Fruit fly (Drosophila melanogaster) whole organism, embryonic: ENCODE results near the gene CG9948.

ENCODE experiments used
- ATbp ChIP-seq: fragments of 200-800 bp; sonication (Bioruptor generic); optimal IDR thresholded peaks from 2 replicates; lab custom pipeline; 2017; ENCODE audit warnings: missing biosample characterization, mild to moderate bottlenecking, missing genetic modification characterization, missing genetic modification reagents
- Antp ChIP-seq: fragments of 200-800 bp; sonication (Bioruptor generic); optimal IDR thresholded peaks from 3 replicates; lab custom pipeline; 2016; ENCODE audit warnings: missing biosample characterization, missing genetic modification characterization
- CG11398 ChIP-seq: fragments of 200-800 bp; sonication (Bioruptor generic); optimal IDR thresholded peaks from 2 replicates; lab custom pipeline; 2016; ENCODE audit warnings: missing biosample characterization, missing genetic modification characterization
- CG11504 ChIP-seq: fragments of 200-800 bp; sonication (Bioruptor generic); optimal IDR thresholded peaks from 3 replicates; lab custom pipeline; 2019; ENCODE audit warnings: missing biosample characterization, mild to moderate bottlenecking, missing genetic modification characterization, moderate library complexity
- CG12104 ChIP-seq: fragments of 200-800 bp; sonication (Bioruptor generic); optimal IDR thresholded peaks from 3 replicates; lab custom pipeline; 2016; ENCODE audit warnings: missing biosample characterization, missing genetic modification characterization
- CG12155 ChIP-seq: fragments of 200-800 bp; sonication (Bioruptor generic); optimal IDR thresholded peaks from 3 replicates; lab custom pipeline; 2016; ENCODE audit warnings: missing biosample characterization, missing genetic modification characterization
- CG12659 ChIP-seq: fragments of 200-800 bp; sonication (Bioruptor generic); optimal IDR thresholded peaks from 3 replicates; lab custom pipeline; 2017; ENCODE audit warnings: mild to moderate bottlenecking, missing biosample characterization, missing genetic modification reagents, missing genetic modification characterization
- CG12942 ChIP-seq: fragments of 200-800 bp; sonication (Bioruptor generic); optimal IDR thresholded peaks from 3 replicates; lab custom pipeline; 2016; ENCODE audit warnings: missing biosample characterization, missing genetic modification characterization
- CG13624 ChIP-seq: fragments of 200-800 bp; sonication (Bioruptor generic); optimal IDR thresholded peaks from 2 replicates; lab custom pipeline; 2016; ENCODE audit warnings: missing biosample characterization, missing genetic modification characterization
- CG15269 ChIP-seq: fragments of 200-800 bp; sonication (Bioruptor generic); optimal IDR thresholded peaks from 2 replicates; lab custom pipeline; 2018; ENCODE audit warnings: missing biosample characterization, mild to moderate bottlenecking, missing genetic modification characterization, moderate library complexity
- CG1603 ChIP-seq: fragments of 200-800 bp; sonication (Bioruptor generic); optimal IDR thresholded peaks from 2 replicates; lab custom pipeline; 2019; ENCODE audit warnings: missing biosample characterization, mild to moderate bottlenecking, missing genetic modification characterization, moderate library complexity
- CG18011 ChIP-seq: fragments of 200-800 bp; sonication (Bioruptor generic); optimal IDR thresholded peaks from 2 replicates; lab custom pipeline; 2017; ENCODE audit warnings: missing biosample characterization, missing genetic modification characterization, mild to moderate bottlenecking, moderate library complexity, missing genotype
- CG30403 ChIP-seq: fragments of 200-800 bp; sonication (Bioruptor generic); optimal IDR thresholded peaks from 3 replicates; lab custom pipeline; 2016; ENCODE audit warnings: missing biosample characterization, missing genetic modification characterization
- CG4424 ChIP-seq: fragments of 200-800 bp; sonication (Bioruptor generic); optimal IDR thresholded peaks from 3 replicates; lab custom pipeline; 2016; ENCODE audit warnings: missing biosample characterization, missing genetic modification characterization
- CG4820 ChIP-seq: fragments of 200-800 bp; sonication (Bioruptor generic); optimal IDR thresholded peaks from 3 replicates; lab custom pipeline; 2016; ENCODE audit warnings: missing biosample characterization, missing genetic modification characterization
- CG6254 ChIP-seq: fragments of 200-800 bp; sonication (Bioruptor generic); optimal IDR thresholded peaks from 3 replicates; lab custom pipeline; 2017; ENCODE audit warnings: mild to moderate bottlenecking, missing biosample characterization, missing genetic modification reagents, missing genetic modification characterization
- CG6791 ChIP-seq: fragments of 200-800 bp; sonication (Bioruptor generic); IDR thresholded peaks from 3 replicates; pipeline ENCODE4 v1.3.6; 2022; ENCODE audit warnings: missing biosample characterization, missing genetic modification characterization; ENCODE audit not compliant: partially characterized antibody
- CG7928 ChIP-seq: fragments of 200-800 bp; sonication (Bioruptor generic); optimal IDR thresholded peaks from 2 replicates; lab custom pipeline; 2017; ENCODE audit warnings: missing biosample characterization, mild to moderate bottlenecking, missing genetic modification characterization
- CG8924 ChIP-seq: fragments of 200-800 bp; optimal IDR thresholded peaks from 3 replicates; lab custom pipeline; 2019; ENCODE audit warnings: missing biosample characterization, mild to moderate bottlenecking, missing genetic modification characterization, moderate library complexity
- CoRest ChIP-seq: fragments of 200-800 bp; sonication (Bioruptor generic); optimal IDR thresholded peaks from 3 replicates; lab custom pipeline; 2018; ENCODE audit warnings: missing biosample characterization, mild to moderate bottlenecking, missing genetic modification characterization, moderate library complexity
- CrebB ChIP-seq: fragments of 200-800 bp; sonication (Bioruptor generic); optimal IDR thresholded peaks from 3 replicates; lab custom pipeline; 2018; ENCODE audit warnings: missing biosample characterization, mild to moderate bottlenecking, missing genetic modification characterization
- Dbx ChIP-seq: fragments of 200-800 bp; sonication (Bioruptor generic); IDR thresholded peaks from 3 replicates; pipeline ENCODE4 v1.3.6; 2022; ENCODE audit warnings: missing biosample characterization, missing genetic modification characterization
- E2f1 ChIP-seq: fragments of 200-800 bp; sonication (Bioruptor generic); IDR thresholded peaks from 2 replicates; pipeline ENCODE4 v1.3.6; 2022; ENCODE audit warnings: missing biosample characterization, missing genetic modification characterization
- Hmr ChIP-seq: fragments of 200-800 bp; sonication (Bioruptor generic); optimal IDR thresholded peaks from 3 replicates; lab custom pipeline; 2017; ENCODE audit warnings: mild to moderate bottlenecking, missing biosample characterization, missing genetic modification reagents, missing genetic modification characterization
- Lhr ChIP-seq: fragments of 200-800 bp; sonication (Bioruptor generic); optimal IDR thresholded peaks from 3 replicates; lab custom pipeline; 2017; ENCODE audit warnings: mild to moderate bottlenecking, missing biosample characterization, missing genetic modification reagents, missing genetic modification characterization
- Oli ChIP-seq: fragments of 200-800 bp; sonication (Bioruptor generic); optimal IDR thresholded peaks from 2 replicates; lab custom pipeline; 2018; ENCODE audit warnings: missing biosample characterization, mild to moderate bottlenecking, missing genetic modification characterization, moderate library complexity
- Pdp1 ChIP-seq, 2 experiments: fragments of 200-800 bp; sonication (Bioruptor generic); optimal IDR thresholded peaks; 3 replicates each; lab custom pipeline; 2016; ENCODE audit warnings: missing biosample characterization in 2 of 2, missing genetic modification characterization in 2 of 2, mild to moderate bottlenecking in 1 of 2, moderate library complexity in 1 of 2
- Six4 ChIP-seq: fragments of 200-800 bp; sonication (Bioruptor generic); optimal IDR thresholded peaks from 2 replicates; lab custom pipeline; 2016; ENCODE audit warnings: missing biosample characterization, missing genetic modification characterization
- Sox100B ChIP-seq: fragments of 200-800 bp; sonication (Bioruptor generic); optimal IDR thresholded peaks from 3 replicates; lab custom pipeline; 2018; ENCODE audit warnings: missing biosample characterization, mild to moderate bottlenecking, missing genetic modification characterization
- Xrp1 ChIP-seq: fragments of 200-800 bp; sonication (Bioruptor generic); IDR thresholded peaks from 2 replicates; pipeline ENCODE4 v1.3.6; 2022; ENCODE audit warnings: missing biosample characterization, missing genetic modification characterization
- ac ChIP-seq: fragments of 200-800 bp; sonication (Bioruptor generic); optimal IDR thresholded peaks from 3 replicates; lab custom pipeline; 2017; ENCODE audit warnings: missing biosample characterization, mild to moderate bottlenecking, missing genetic modification characterization
- cato ChIP-seq: fragments of 200-800 bp; sonication (Bioruptor generic); optimal IDR thresholded peaks from 2 replicates; lab custom pipeline; 2016; ENCODE audit warnings: missing biosample characterization, missing genetic modification characterization, borderline replicate concordance
- chm ChIP-seq: fragments of 200-800 bp; sonication (Bioruptor generic); IDR thresholded peaks from 2 replicates; pipeline ENCODE4 v1.3.6; 2022; ENCODE audit warnings: missing biosample characterization, missing genetic modification characterization
- dmrt11E ChIP-seq: fragments of 200-800 bp; sonication (Bioruptor generic); optimal IDR thresholded peaks from 3 replicates; lab custom pipeline; 2018; ENCODE audit warnings: missing biosample characterization, mild to moderate bottlenecking, missing genetic modification characterization, moderate library complexity
- dmrt99B ChIP-seq: fragments of 200-800 bp; sonication (Bioruptor generic); optimal IDR thresholded peaks from 2 replicates; lab custom pipeline; 2018; ENCODE audit warnings: missing biosample characterization, mild to moderate bottlenecking, missing genetic modification characterization, moderate library complexity
- gem ChIP-seq: fragments of 200-800 bp; sonication (Bioruptor generic); optimal IDR thresholded peaks from 2 replicates; lab custom pipeline; 2019; ENCODE audit warnings: missing biosample characterization, mild to moderate bottlenecking, missing genetic modification characterization, moderate library complexity
- ind ChIP-seq: fragments of 200-800 bp; sonication (Bioruptor generic); optimal IDR thresholded peaks from 3 replicates; lab custom pipeline; 2016; ENCODE audit warnings: missing biosample characterization, missing genetic modification characterization
- kah ChIP-seq: fragments of 200-800 bp; sonication (Bioruptor generic); optimal IDR thresholded peaks from 2 replicates; lab custom pipeline; 2018; ENCODE audit warnings: missing biosample characterization, mild to moderate bottlenecking, missing genetic modification characterization
- knrl ChIP-seq: fragments of 200-800 bp; sonication (Bioruptor generic); IDR thresholded peaks from 3 replicates; pipeline ENCODE4 v1.3.6; 2022; ENCODE audit warnings: missing biosample characterization, missing genetic modification characterization; ENCODE audit not compliant: partially characterized antibody
- lmd ChIP-seq: fragments of 200-800 bp; sonication (Bioruptor generic); IDR thresholded peaks from 2 replicates; pipeline ENCODE4 v1.3.6; 2022; ENCODE audit warnings: missing biosample characterization, missing genetic modification characterization
- nmo ChIP-seq: fragments of 200-800 bp; sonication (Bioruptor generic); optimal IDR thresholded peaks from 2 replicates; lab custom pipeline; 2018; ENCODE audit warnings: missing biosample characterization, mild to moderate bottlenecking, missing genetic modification characterization, moderate library complexity
- pan ChIP-seq, 4 experiments: fragments of >200 bp in 3 of 4; fragments of 200-800 bp in 1 of 4; sonication (Bioruptor generic) in 1 of 4; optimal IDR thresholded peaks in 3 of 4; IDR thresholded peaks in 1 of 4; 2 replicates each; pipeline versions ENCODE4 v1.3.6 to Lab custom; 2017 to 2022; ENCODE audit warnings: missing biosample characterization in 2 of 4, missing genetic modification characterization in 2 of 4, mixed read lengths in 1 of 4
- peb ChIP-seq: fragments of 200-800 bp; sonication (Bioruptor generic); IDR thresholded peaks from 2 replicates; pipeline ENCODE4 v1.3.6; 2022; ENCODE audit warnings: missing biosample characterization, missing genetic modification characterization
- pnt ChIP-seq: fragments of 200-800 bp; sonication (Bioruptor generic); optimal IDR thresholded peaks from 3 replicates; lab custom pipeline; 2016; ENCODE audit warnings: missing biosample characterization, missing genetic modification characterization
- prd ChIP-seq, 3 experiments: fragments of >200 bp in 2 of 3; fragments of 200-800 bp in 1 of 3; sonication (Bioruptor generic) in 1 of 3; optimal IDR thresholded peaks in 2 of 3; IDR thresholded peaks in 1 of 3; 2 replicates in 2 of 3; 3 replicates in 1 of 3; pipeline versions ENCODE4 v1.3.6 to Lab custom; 2017 to 2022; ENCODE audit warnings: missing biosample characterization in 1 of 3, missing genetic modification characterization in 1 of 3
- twi ChIP-seq: fragments of 200-800 bp; optimal IDR thresholded peaks from 2 replicates; lab custom pipeline; 2019; ENCODE audit warnings: missing biosample characterization, mild to moderate bottlenecking, missing genetic modification characterization, moderate library complexity
- unpg ChIP-seq: fragments of 200-800 bp; sonication (Bioruptor generic); optimal IDR thresholded peaks from 3 replicates; lab custom pipeline; 2018; ENCODE audit warnings: missing biosample characterization, mild to moderate bottlenecking, missing genetic modification characterization, moderate library complexity
- vvl ChIP-seq: fragments of 200-800 bp; sonication (Bioruptor generic); IDR thresholded peaks from 2 replicates; pipeline ENCODE4 v1.3.6; 2022; ENCODE audit warnings: missing biosample characterization, missing genetic modification characterization

The CG9948 gene

dm6 chr3L:6981823-6982222 lies 26.0 kb downstream of the CG9948 start (continued):
- TF ChIP-seq CG12104 (peak; percentile 40), CG6254 (GFP tag; lab: Kevin White, UChicago) (no peak), CG18011 (GFP tag; lab: Kevin White, UChicago) (no peak), ind (GFP tag; lab: Kevin White, UChicago) (peak; percentile 2), CG4424 (peak; percentile 46), Six4 (GFP tag; lab: Kevin White, UChicago) (peak; percentile 29), CG11398 (GFP tag; lab: Kevin White, UChicago) (no peak), vvl (GFP tag; lab: Robert Waterston, UW) (peak; percentile 31; the same call in 1 of the 2 replicates), CG12155 (GFP tag; lab: Kevin White, UChicago) (peak; percentile 14), Antp (GFP tag; lab: Kevin White, UChicago) (peak; percentile 43), CG11504 (tag; lab: Kevin White, UChicago) (peak; percentile 49), CG1603 (tag; lab: Kevin White, UChicago) (peak; percentile 54), prd (optimal IDR thresholded peaks at IDR 0.05; lab: Kevin White, UChicago) (no peak), prd (GFP tag; IDR thresholded peaks at IDR 0.05; lab: Robert Waterston, UW) (peak; percentile 87; the same call in 2 of the 3 replicates), CG4820 (GFP tag; lab: Kevin White, UChicago) (peak; percentile 43), Pdp1 (GFP tag; optimal IDR thresholded peaks at IDR 0.05; lab: Kevin White, UChicago) (peak; percentile 3 to 36), CG15269 (tag; lab: Kevin White, UChicago) (peak; percentile 23), Lhr (peak; percentile 30), pan (optimal IDR thresholded peaks at IDR 0.05; lab: Kevin White, UChicago) (no peak), pan (GFP tag; optimal IDR thresholded peaks at IDR 0.05 in 1 of 2, IDR thresholded peaks at IDR 0.05 in 1 of 2) (peak in 1 of 2 experiments; percentile 12), CG12942 (GFP tag; lab: Kevin White, UChicago) (peak; percentile 2), twi (tag; lab: Kevin White, UChicago) (peak; percentile 92), CG12659 (GFP tag; lab: Kevin White, UChicago) (peak; percentile 33), gem (tag; lab: Kevin White, UChicago) (peak; percentile 74), Hmr (GFP tag; lab: Kevin White, UChicago) (peak; percentile 2), Xrp1 (GFP tag; lab: Robert Waterston, UW) (peak; percentile 61), CG30403 (GFP tag; lab: Kevin White, UChicago) (peak; percentile 39), dmrt99B (tag; lab: Kevin White, UChicago) (peak; percentile 39), kah (GFP tag; lab: Kevin White, UChicago) (no peak), CG13624 (GFP tag; lab: Kevin White, UChicago) (no peak), CG6791 (GFP tag; lab: Robert Waterston, UW) (0 out of 3 replicates have a peak, but pooled peaks have one; percentile 10), nmo (peak; percentile 72), cato (peak; percentile 13), peb (GFP tag; lab: Robert Waterston, UW) (0 out of 2 replicates have a peak, but pooled peaks have one; percentile 17), E2f1 (GFP tag; lab: Robert Waterston, UW) (0 out of 2 replicates have a peak, but pooled peaks have one; percentile 42), dmrt11E (peak; percentile 86), lmd (peak; percentile 26; the same call in 1 of the 2 replicates), chm (no peak), unpg (GFP tag; lab: Kevin White, UChicago) (peak; percentile 48), CrebB (tag; lab: Kevin White, UChicago) (no peak), CG7928 (GFP tag; lab: Kevin White, UChicago) (no peak), ATbp (GFP tag; lab: Kevin White, UChicago) (peak; percentile 9), CG8924 (peak; percentile 68), Sox100B (GFP tag; lab: Kevin White, UChicago) (peak; percentile 21), Dbx (no peak), knrl (GFP tag; lab: Robert Waterston, UW) (no peak), CoRest (tag; lab: Kevin White, UChicago) (peak; percentile 71), pnt (GFP tag; lab: Kevin White, UChicago) (peak; percentile 13), ac (GFP tag; lab: Kevin White, UChicago) (peak; percentile 66), Oli (tag; lab: Kevin White, UChicago) (peak; percentile 60)
